Fruit fly (Drosophila melanogaster) whole organism, embryonic: ENCODE measurements around the gene CG9044.

Source experiments
- Antp ChIP-seq: fragments of 200-800 bp; sonication (Bioruptor generic); optimal IDR thresholded peaks from 3 replicates; lab custom pipeline; 2016; ENCODE audit warnings: missing biosample characterization, missing genetic modification characterization
- B-H2 ChIP-seq: fragments of 200-800 bp; sonication (Bioruptor generic); optimal IDR thresholded peaks from 2 replicates; lab custom pipeline; 2018; ENCODE audit warnings: missing biosample characterization, mild to moderate bottlenecking, missing genetic modification characterization
- CG12071 ChIP-seq: fragments of 200-800 bp; sonication (Bioruptor generic); optimal IDR thresholded peaks from 3 replicates; lab custom pipeline; 2018; ENCODE audit warnings: missing biosample characterization, mild to moderate bottlenecking, missing genetic modification characterization
- CG1603 ChIP-seq: fragments of 200-800 bp; sonication (Bioruptor generic); optimal IDR thresholded peaks from 2 replicates; lab custom pipeline; 2019; ENCODE audit warnings: missing biosample characterization, mild to moderate bottlenecking, missing genetic modification characterization, moderate library complexity
- CG17359 ChIP-seq: fragments of 200-800 bp; sonication (Bioruptor generic); optimal IDR thresholded peaks from 3 replicates; lab custom pipeline; 2018; ENCODE audit warnings: missing biosample characterization, mild to moderate bottlenecking, missing genetic modification characterization, moderate library complexity
- CG17385 ChIP-seq: fragments of 200-800 bp; sonication (Bioruptor generic); optimal IDR thresholded peaks from 3 replicates; lab custom pipeline; 2018; ENCODE audit warnings: missing biosample characterization, mild to moderate bottlenecking, missing genetic modification characterization
- CG17568 ChIP-seq: fragments of 200-800 bp; sonication (Bioruptor generic); optimal IDR thresholded peaks from 2 replicates; lab custom pipeline; 2018; ENCODE audit warnings: missing biosample characterization, mild to moderate bottlenecking, missing genetic modification characterization, moderate library complexity
- CG17829 ChIP-seq: fragments of 200-800 bp; optimal IDR thresholded peaks from 2 replicates; lab custom pipeline; 2019; ENCODE audit warnings: missing biosample characterization, mild to moderate bottlenecking, missing genetic modification characterization, moderate library complexity
- CG2120 ChIP-seq: fragments of 200-800 bp; sonication (Bioruptor generic); optimal IDR thresholded peaks from 3 replicates; lab custom pipeline; 2016; ENCODE audit warnings: missing biosample characterization, missing genetic modification characterization
- CG2678 ChIP-seq: fragments of 200-800 bp; sonication (Bioruptor generic); optimal IDR thresholded peaks from 3 replicates; lab custom pipeline; 2019; ENCODE audit warnings: missing biosample characterization, mild to moderate bottlenecking, missing genetic modification characterization, moderate library complexity
- CG33557 ChIP-seq: fragments of 200-800 bp; sonication (Bioruptor generic); optimal IDR thresholded peaks from 2 replicates; lab custom pipeline; 2019; ENCODE audit warnings: missing biosample characterization, mild to moderate bottlenecking, missing genetic modification characterization, moderate library complexity
- CG4282 ChIP-seq: fragments of 200-800 bp; sonication (Bioruptor generic); optimal IDR thresholded peaks from 2 replicates; lab custom pipeline; 2016; ENCODE audit warnings: missing biosample characterization, missing genetic modification characterization
- CG4707 ChIP-seq: fragments of 200-800 bp; sonication (Bioruptor generic); optimal IDR thresholded peaks from 2 replicates; lab custom pipeline; 2018; ENCODE audit warnings: missing biosample characterization, mild to moderate bottlenecking, missing genetic modification characterization, moderate library complexity
- CG6854 ChIP-seq: fragments of 200-800 bp; sonication (Bioruptor generic); optimal IDR thresholded peaks from 3 replicates; lab custom pipeline; 2017; ENCODE audit warnings: missing biosample characterization, mild to moderate bottlenecking, missing genetic modification characterization
- CG7963 ChIP-seq: fragments of 200-800 bp; sonication (Bioruptor generic); IDR thresholded peaks from 3 replicates; pipeline ENCODE4 v1.3.6; 2022; ENCODE audit warnings: missing biosample characterization, missing genetic modification characterization; ENCODE audit not compliant: partially characterized antibody
- CG9437 ChIP-seq: fragments of 200-800 bp; sonication (Bioruptor generic); optimal IDR thresholded peaks from 2 replicates; lab custom pipeline; 2018; ENCODE audit warnings: missing biosample characterization, mild to moderate bottlenecking, missing genetic modification characterization
- CTCF ChIP-seq: fragments of 200-800 bp; sonication (Bioruptor generic); optimal IDR thresholded peaks from 2 replicates; lab custom pipeline; 2017; ENCODE audit warnings: missing biosample characterization, mild to moderate bottlenecking, missing genetic modification characterization, moderate library complexity
- CrebB ChIP-seq: fragments of 200-800 bp; sonication (Bioruptor generic); optimal IDR thresholded peaks from 3 replicates; lab custom pipeline; 2018; ENCODE audit warnings: missing biosample characterization, mild to moderate bottlenecking, missing genetic modification characterization
- ERR ChIP-seq: fragments of 200-800 bp; sonication (Bioruptor generic); optimal IDR thresholded peaks from 2 replicates; lab custom pipeline; 2016; ENCODE audit warnings: missing biosample characterization, missing genetic modification characterization
- H2.0 ChIP-seq: fragments of 200-800 bp; sonication (Bioruptor generic); IDR thresholded peaks from 2 replicates; pipeline ENCODE4 v1.3.6; 2022; ENCODE audit warnings: missing biosample characterization, missing genetic modification characterization
- MESR4 ChIP-seq: fragments of 200-800 bp; sonication (Bioruptor generic); optimal IDR thresholded peaks from 2 replicates; lab custom pipeline; 2018; ENCODE audit warnings: missing biosample characterization, mild to moderate bottlenecking, missing genetic modification characterization, moderate library complexity
- Myb ChIP-seq: fragments of 200-800 bp; sonication (Bioruptor generic); optimal IDR thresholded peaks from 2 replicates; lab custom pipeline; 2016; ENCODE audit warnings: missing biosample characterization, missing genetic modification characterization
- NFAT ChIP-seq: fragments of 200-800 bp; sonication (Bioruptor generic); IDR thresholded peaks from 2 replicates; pipeline ENCODE4 v1.3.6; 2022; ENCODE audit warnings: missing biosample characterization, missing genetic modification characterization
- NK7.1 ChIP-seq: fragments of 200-800 bp; sonication (Bioruptor generic); optimal IDR thresholded peaks from 3 replicates; lab custom pipeline; 2016; ENCODE audit warnings: missing biosample characterization, missing genetic modification characterization
- Nf-YC ChIP-seq: fragments of 200-800 bp; optimal IDR thresholded peaks from 3 replicates; lab custom pipeline; 2019; ENCODE audit warnings: missing biosample characterization, mild to moderate bottlenecking, missing genetic modification characterization, moderate library complexity
- Oli ChIP-seq: fragments of 200-800 bp; sonication (Bioruptor generic); optimal IDR thresholded peaks from 2 replicates; lab custom pipeline; 2018; ENCODE audit warnings: missing biosample characterization, mild to moderate bottlenecking, missing genetic modification characterization, moderate library complexity
- Six4 ChIP-seq: fragments of 200-800 bp; sonication (Bioruptor generic); optimal IDR thresholded peaks from 2 replicates; lab custom pipeline; 2016; ENCODE audit warnings: missing biosample characterization, missing genetic modification characterization
- Sox100B ChIP-seq: fragments of 200-800 bp; sonication (Bioruptor generic); optimal IDR thresholded peaks from 3 replicates; lab custom pipeline; 2018; ENCODE audit warnings: missing biosample characterization, mild to moderate bottlenecking, missing genetic modification characterization
- Sry-δ ChIP-seq: fragments of 200-800 bp; sonication (Bioruptor generic); optimal IDR thresholded peaks from 2 replicates; lab custom pipeline; 2016; ENCODE audit warnings: missing biosample characterization, missing genetic modification characterization
- Xbp1 ChIP-seq: fragments of 200-800 bp; sonication (Bioruptor generic); optimal IDR thresholded peaks from 3 replicates; lab custom pipeline; 2016; ENCODE audit warnings: missing biosample characterization, mild to moderate bottlenecking, missing genetic modification characterization
- abd-A ChIP-seq: fragments of 200-800 bp; sonication (Bioruptor generic); optimal IDR thresholded peaks from 3 replicates; lab custom pipeline; 2019; ENCODE audit warnings: missing biosample characterization, mild to moderate bottlenecking, missing genetic modification characterization, moderate library complexity
- bcd ChIP-seq: fragments of 200-800 bp; sonication (Bioruptor generic); optimal IDR thresholded peaks from 2 replicates; lab custom pipeline; 2017; ENCODE audit warnings: missing biosample characterization, mild to moderate bottlenecking, missing genetic modification characterization
- crc ChIP-seq: fragments of 200-800 bp; sonication (Bioruptor generic); optimal IDR thresholded peaks from 2 replicates; lab custom pipeline; 2016; ENCODE audit warnings: missing biosample characterization, missing genetic modification characterization
- dpn ChIP-seq, 2 experiments: fragments of 200-800 bp; sonication (Bioruptor generic); optimal IDR thresholded peaks; 3 replicates each; lab custom pipeline; 2016; ENCODE audit warnings: missing biosample characterization in 2 of 2, missing genetic modification characterization in 2 of 2
- esg ChIP-seq: fragments of 200-800 bp; sonication (Bioruptor generic); conservative IDR thresholded peaks from 2 replicates; pipeline ENCODE4 v1.3.6; 2022; ENCODE audit warnings: missing biosample characterization, missing genetic modification characterization
- eyg ChIP-seq: fragments of 200-800 bp; sonication (Bioruptor generic); optimal IDR thresholded peaks from 3 replicates; lab custom pipeline; 2016; ENCODE audit warnings: missing biosample characterization, missing genetic modification characterization
- fd64A ChIP-seq: fragments of 200-800 bp; sonication (Bioruptor generic); optimal IDR thresholded peaks from 3 replicates; lab custom pipeline; 2018; ENCODE audit warnings: missing biosample characterization, mild to moderate bottlenecking, missing genetic modification characterization
- ftz-f1 ChIP-seq: fragments of 200-800 bp; sonication (Bioruptor generic); optimal IDR thresholded peaks from 2 replicates; lab custom pipeline; 2016; ENCODE audit warnings: missing biosample characterization, missing genetic modification characterization
- gcm ChIP-seq: fragments of 200-800 bp; sonication (Bioruptor generic); optimal IDR thresholded peaks from 2 replicates; lab custom pipeline; 2019; ENCODE audit warnings: missing biosample characterization, mild to moderate bottlenecking, missing genetic modification characterization, moderate library complexity
- gcm2 ChIP-seq: fragments of 200-800 bp; sonication (Bioruptor generic); optimal IDR thresholded peaks from 2 replicates; lab custom pipeline; 2016; ENCODE audit warnings: missing biosample characterization, missing genetic modification characterization
- gsb-n ChIP-seq: fragments of 200-800 bp; sonication (Bioruptor generic); optimal IDR thresholded peaks from 3 replicates; lab custom pipeline; 2018; ENCODE audit warnings: missing biosample characterization, mild to moderate bottlenecking, missing genetic modification characterization
- jumu ChIP-seq: fragments of 200-800 bp; sonication (Bioruptor generic); optimal IDR thresholded peaks from 3 replicates; lab custom pipeline; 2016; ENCODE audit warnings: missing biosample characterization, missing genetic modification characterization
- lbe ChIP-seq: fragments of 200-800 bp; sonication (Bioruptor generic); optimal IDR thresholded peaks from 2 replicates; lab custom pipeline; 2016; ENCODE audit warnings: missing biosample characterization, mild to moderate bottlenecking, missing genetic modification characterization
- nmo ChIP-seq: fragments of 200-800 bp; sonication (Bioruptor generic); optimal IDR thresholded peaks from 2 replicates; lab custom pipeline; 2018; ENCODE audit warnings: missing biosample characterization, mild to moderate bottlenecking, missing genetic modification characterization, moderate library complexity
- odd ChIP-seq: fragments of 200-800 bp; sonication (Bioruptor generic); optimal IDR thresholded peaks from 2 replicates; lab custom pipeline; 2017; ENCODE audit warnings: missing biosample characterization, mild to moderate bottlenecking, missing genetic modification characterization
- pb ChIP-seq: fragments of 200-800 bp; sonication (Bioruptor generic); optimal IDR thresholded peaks from 3 replicates; lab custom pipeline; 2016; ENCODE audit warnings: missing biosample characterization, missing genetic modification characterization
- ro ChIP-seq: fragments of 200-800 bp; sonication (Bioruptor generic); IDR thresholded peaks from 2 replicates; pipeline ENCODE4 v1.3.6; 2022; ENCODE audit warnings: missing biosample characterization, missing genetic modification characterization
- scrt ChIP-seq: fragments of 200-800 bp; sonication (Bioruptor generic); optimal IDR thresholded peaks from 2 replicates; lab custom pipeline; 2018; ENCODE audit warnings: missing biosample characterization, mild to moderate bottlenecking, missing genetic modification characterization, moderate library complexity
- sna ChIP-seq: fragments of 200-800 bp; sonication (Bioruptor generic); IDR thresholded peaks from 2 replicates; pipeline ENCODE4 v1.3.6; 2022; ENCODE audit warnings: missing biosample characterization, missing genetic modification characterization; ENCODE audit not compliant: partially characterized antibody
- zen2 ChIP-seq: fragments of 200-800 bp; sonication (Bioruptor generic); IDR thresholded peaks from 3 replicates; pipeline ENCODE4 v1.3.6; 2022; ENCODE audit warnings: missing biosample characterization, missing genetic modification characterization; ENCODE audit not compliant: partially characterized antibody

The CG9044 gene

dm6 chr2L:5982334-5982987, 33.2 kb downstream of the CG9044 start (continued):
- TF ChIP-seq CG17829 (tag; lab: Kevin White, UChicago), result peak; percentile 52
- no peak for TF ChIP-seq esg (GFP tag; lab: Robert Waterston, UW)
- TF ChIP-seq odd (GFP tag; lab: Kevin White, UChicago), result peak; percentile 34
- TF ChIP-seq Antp (GFP tag; lab: Kevin White, UChicago), result peak; percentile 11
- TF ChIP-seq scrt (GFP tag; lab: Kevin White, UChicago), result peak; percentile 44
- no peak for TF ChIP-seq sna
- peak; percentile 13 for TF ChIP-seq gsb-n (tag; lab: Kevin White, UChicago)
- peak; percentile 4 for TF ChIP-seq CG17385 (GFP tag; lab: Kevin White, UChicago)
- peak; percentile 11 for TF ChIP-seq CG4282
- TF ChIP-seq CTCF (GFP tag; lab: Kevin White, UChicago), result peak; percentile 35
- peak; percentile 9 for TF ChIP-seq CG17359
- TF ChIP-seq B-H2 (GFP tag; lab: Kevin White, UChicago), result peak; percentile 54
- TF ChIP-seq ftz-f1 (GFP tag; lab: Kevin White, UChicago), result peak; percentile 99
- TF ChIP-seq CrebB (tag; lab: Kevin White, UChicago), result peak; percentile 20
- TF ChIP-seq Myb (GFP tag; lab: Kevin White, UChicago), result peak; percentile 41
- TF ChIP-seq fd64A (GFP tag; lab: Kevin White, UChicago), result peak; percentile 4
- peak; percentile 33 for TF ChIP-seq NK7.1 (GFP tag; lab: Kevin White, UChicago)
- peak; percentile 4 for TF ChIP-seq Oli (tag; lab: Kevin White, UChicago)
- TF ChIP-seq zen2 (GFP tag; lab: Robert Waterston, UW), result no peak
- no peak for TF ChIP-seq gcm (GFP tag; lab: Kevin White, UChicago)
- peak; percentile 34 for TF ChIP-seq Sry-δ
- peak; percentile 1 for TF ChIP-seq MESR4 (GFP tag; lab: Kevin White, UChicago)
- peak; percentile 31 to 59 for TF ChIP-seq dpn (GFP tag; optimal IDR thresholded peaks at IDR 0.05; lab: Kevin White, UChicago)
- no peak for TF ChIP-seq CG17568 (GFP tag; lab: Kevin White, UChicago)
- peak; percentile 38 for TF ChIP-seq nmo
- no peak for TF ChIP-seq CG7963 (GFP tag; lab: Robert Waterston, UW)
- no peak for TF ChIP-seq H2.0 (GFP tag; lab: Robert Waterston, UW)
- peak; percentile 2 for TF ChIP-seq CG6854 (GFP tag; lab: Kevin White, UChicago)
- TF ChIP-seq eyg (GFP tag; lab: Kevin White, UChicago), result peak; percentile 49
- peak; percentile 45 for TF ChIP-seq jumu (GFP tag; lab: Kevin White, UChicago)
- TF ChIP-seq CG1603 (tag; lab: Kevin White, UChicago), result peak; percentile 56
- TF ChIP-seq CG4707 (GFP tag; lab: Kevin White, UChicago), result peak; percentile 5
- TF ChIP-seq Six4 (GFP tag; lab: Kevin White, UChicago), result peak; percentile 8
- TF ChIP-seq gcm2 (GFP tag; lab: Kevin White, UChicago), result no peak
- TF ChIP-seq NFAT (GFP tag; lab: Robert Waterston, UW), result no peak
- TF ChIP-seq ro (GFP tag; lab: Robert Waterston, UW), result no peak
- peak; percentile 45 for TF ChIP-seq CG12071 (GFP tag; lab: Kevin White, UChicago)
- peak; percentile 38 for TF ChIP-seq CG33557 (GFP tag; lab: Kevin White, UChicago)
- TF ChIP-seq Sox100B, result peak; percentile 7
- TF ChIP-seq pb (GFP tag; lab: Kevin White, UChicago), result peak; percentile 61
- peak; percentile 99 for TF ChIP-seq CG9437 (GFP tag; lab: Kevin White, UChicago)
- peak; percentile 20 for TF ChIP-seq CG2678
- TF ChIP-seq lbe (GFP tag; lab: Kevin White, UChicago), result peak; percentile 38
- TF ChIP-seq abd-A (tag; lab: Kevin White, UChicago), result no peak
- peak; percentile 89 for TF ChIP-seq Nf-YC (tag; lab: Kevin White, UChicago)
- TF ChIP-seq CG2120 (GFP tag; lab: Kevin White, UChicago), result peak; percentile 58
- TF ChIP-seq ERR (GFP tag; lab: Kevin White, UChicago), result peak; percentile 53
- no peak for TF ChIP-seq crc (GFP tag; lab: Kevin White, UChicago)
- no peak for TF ChIP-seq bcd (GFP tag; lab: Kevin White, UChicago)
- peak; percentile 26 for TF ChIP-seq Xbp1
